Fruit fly (Drosophila melanogaster) whole organism, embryonic: ENCODE measurements around the gene CG14194.

Experiments used
- Abd-B ChIP-seq: fragments of 200-800 bp; sonication (Bioruptor generic); optimal IDR thresholded peaks from 2 replicates; lab custom pipeline; 2018; ENCODE audit warnings: missing biosample characterization, mild to moderate bottlenecking, missing genetic modification characterization, moderate library complexity
- Antp ChIP-seq: fragments of 200-800 bp; sonication (Bioruptor generic); optimal IDR thresholded peaks from 3 replicates; lab custom pipeline; 2016; ENCODE audit warnings: missing biosample characterization, missing genetic modification characterization
- Atf-2 ChIP-seq: fragments of 200-800 bp; sonication (Bioruptor generic); optimal IDR thresholded peaks from 2 replicates; lab custom pipeline; 2016; ENCODE audit warnings: missing biosample characterization, missing genetic modification characterization
- Atf6 ChIP-seq: fragments of 200-800 bp; sonication (Bioruptor generic); IDR thresholded peaks from 2 replicates; pipeline ENCODE4 v1.3.6; 2022; ENCODE audit warnings: missing biosample characterization, missing genetic modification characterization
- Awh ChIP-seq: fragments of 200-800 bp; sonication (Bioruptor generic); IDR thresholded peaks from 2 replicates; pipeline ENCODE4, ENCODE4 v1.3.6; 2022; ENCODE audit warnings: missing biosample characterization, missing genetic modification characterization
- Blimp-1 ChIP-seq: fragments of 200-800 bp; sonication (Bioruptor generic); optimal IDR thresholded peaks from 3 replicates; lab custom pipeline; 2018; ENCODE audit warnings: missing biosample characterization, missing genetic modification characterization, mild to moderate bottlenecking, moderate library complexity, missing genetic modification reagents
- CG11560 ChIP-seq: fragments of 200-800 bp; sonication (Bioruptor generic); IDR thresholded peaks from 3 replicates; pipeline ENCODE4 v1.3.6; 2022; ENCODE audit warnings: missing biosample characterization, missing genetic modification characterization
- CG11695 ChIP-seq: fragments of 200-800 bp; sonication (Bioruptor generic); IDR thresholded peaks from 3 replicates; pipeline ENCODE4 v1.3.6; 2022; ENCODE audit warnings: missing biosample characterization, missing genetic modification characterization
- CG13775 ChIP-seq: fragments of 200-800 bp; sonication (Bioruptor generic); optimal IDR thresholded peaks from 3 replicates; lab custom pipeline; 2017; ENCODE audit warnings: missing biosample characterization, mild to moderate bottlenecking, missing genetic modification characterization
- CG14965 ChIP-seq: fragments of 200-800 bp; sonication (Bioruptor generic); optimal IDR thresholded peaks from 2 replicates; lab custom pipeline; 2016; ENCODE audit warnings: missing biosample characterization, missing genetic modification characterization, borderline replicate concordance
- CG17328 ChIP-seq: fragments of 200-800 bp; sonication (Bioruptor generic); IDR thresholded peaks from 2 replicates; pipeline ENCODE4 v1.3.6; 2022; ENCODE audit warnings: missing biosample characterization, missing genetic modification characterization
- CG17385 ChIP-seq: fragments of 200-800 bp; sonication (Bioruptor generic); optimal IDR thresholded peaks from 3 replicates; lab custom pipeline; 2018; ENCODE audit warnings: missing biosample characterization, mild to moderate bottlenecking, missing genetic modification characterization
- CG17829 ChIP-seq: fragments of 200-800 bp; optimal IDR thresholded peaks from 2 replicates; lab custom pipeline; 2019; ENCODE audit warnings: missing biosample characterization, mild to moderate bottlenecking, missing genetic modification characterization, moderate library complexity
- CG2120 ChIP-seq: fragments of 200-800 bp; sonication (Bioruptor generic); optimal IDR thresholded peaks from 3 replicates; lab custom pipeline; 2016; ENCODE audit warnings: missing biosample characterization, missing genetic modification characterization
- CG2199 ChIP-seq: fragments of 200-800 bp; sonication (Bioruptor generic); IDR thresholded peaks from 3 replicates; pipeline ENCODE4 v1.3.6; 2022; ENCODE audit warnings: missing biosample characterization, missing genetic modification characterization
- CG2889 ChIP-seq: fragments of 200-800 bp; sonication (Bioruptor generic); IDR thresholded peaks from 3 replicates; pipeline ENCODE4 v1.3.6; 2022; ENCODE audit warnings: missing biosample characterization, missing genetic modification characterization
- CG7928 ChIP-seq: fragments of 200-800 bp; sonication (Bioruptor generic); optimal IDR thresholded peaks from 2 replicates; lab custom pipeline; 2017; ENCODE audit warnings: missing biosample characterization, mild to moderate bottlenecking, missing genetic modification characterization
- CG7963 ChIP-seq: fragments of 200-800 bp; sonication (Bioruptor generic); IDR thresholded peaks from 3 replicates; pipeline ENCODE4 v1.3.6; 2022; ENCODE audit warnings: missing biosample characterization, missing genetic modification characterization; ENCODE audit not compliant: partially characterized antibody
- Chrac-16 ChIP-seq: fragments of 200-800 bp; sonication (Bioruptor generic); optimal IDR thresholded peaks from 3 replicates; lab custom pipeline; 2016; ENCODE audit warnings: missing biosample characterization, missing genetic modification characterization
- D19B ChIP-seq: fragments of 200-800 bp; sonication (Bioruptor generic); optimal IDR thresholded peaks from 2 replicates; lab custom pipeline; 2017; ENCODE audit warnings: missing biosample characterization, mild to moderate bottlenecking, missing genetic modification characterization
- Doc3 ChIP-seq: fragments of 200-800 bp; sonication (Bioruptor generic); IDR thresholded peaks from 3 replicates; pipeline ENCODE4 v1.3.6; 2022; ENCODE audit warnings: missing biosample characterization, missing genetic modification characterization; ENCODE audit not compliant: partially characterized antibody
- Dp ChIP-seq: fragments of 200-800 bp; sonication (Bioruptor generic); optimal IDR thresholded peaks from 2 replicates; lab custom pipeline; 2018; ENCODE audit warnings: missing biosample characterization, mild to moderate bottlenecking, missing genetic modification characterization, moderate library complexity
- E2f1 ChIP-seq: fragments of 200-800 bp; sonication (Bioruptor generic); IDR thresholded peaks from 2 replicates; pipeline ENCODE4 v1.3.6; 2022; ENCODE audit warnings: missing biosample characterization, missing genetic modification characterization
- ERR ChIP-seq: fragments of 200-800 bp; sonication (Bioruptor generic); optimal IDR thresholded peaks from 2 replicates; lab custom pipeline; 2016; ENCODE audit warnings: missing biosample characterization, missing genetic modification characterization
- Elba2 ChIP-seq: fragments of 200-800 bp; sonication (Bioruptor generic); optimal IDR thresholded peaks from 3 replicates; lab custom pipeline; 2016; ENCODE audit warnings: missing biosample characterization, missing genetic modification characterization
- HHEX ChIP-seq: fragments of 200-800 bp; sonication (Bioruptor generic); optimal IDR thresholded peaks from 3 replicates; lab custom pipeline; 2017; ENCODE audit warnings: missing biosample characterization, mild to moderate bottlenecking, missing genetic modification characterization, missing genetic modification reagents
- HLH4C ChIP-seq: fragments of 200-800 bp; sonication (Bioruptor generic); IDR thresholded peaks from 3 replicates; pipeline ENCODE4 v1.3.6; 2022; ENCODE audit warnings: missing biosample characterization, missing genetic modification characterization; ENCODE audit not compliant: partially characterized antibody
- Max ChIP-seq: fragments of 200-800 bp; sonication (Bioruptor generic); optimal IDR thresholded peaks from 2 replicates; lab custom pipeline; 2016; ENCODE audit warnings: missing biosample characterization, mild to moderate bottlenecking, missing genetic modification characterization
- Meics ChIP-seq: fragments of 200-800 bp; sonication (Bioruptor generic); optimal IDR thresholded peaks from 2 replicates; lab custom pipeline; 2017; ENCODE audit warnings: missing biosample characterization, mild to moderate bottlenecking, missing genetic modification characterization
- Optix ChIP-seq: fragments of 200-800 bp; sonication (Bioruptor generic); IDR thresholded peaks from 3 replicates; pipeline ENCODE4 v1.3.6; 2022; ENCODE audit warnings: missing biosample characterization, missing genetic modification characterization
- Tbp ChIP-seq: fragments of >200 bp; optimal IDR thresholded peaks from 2 replicates; lab custom pipeline; 2018; ENCODE audit warnings: missing biosample characterization, missing genetic modification characterization
- corto ChIP-seq: fragments of 200-800 bp; sonication (Bioruptor generic); optimal IDR thresholded peaks from 2 replicates; lab custom pipeline; 2016; ENCODE audit warnings: missing biosample characterization, mild to moderate bottlenecking, missing genetic modification characterization, moderate library complexity
- da ChIP-seq: fragments of 200-800 bp; sonication (Bioruptor generic); optimal IDR thresholded peaks from 2 replicates; lab custom pipeline; 2016; ENCODE audit warnings: missing biosample characterization, missing genetic modification characterization
- dm ChIP-seq: fragments of 200-800 bp; sonication (Bioruptor generic); optimal IDR thresholded peaks from 3 replicates; lab custom pipeline; 2016; ENCODE audit warnings: missing biosample characterization, missing genetic modification characterization
- emc ChIP-seq: fragments of 200-800 bp; sonication (Bioruptor generic); optimal IDR thresholded peaks from 2 replicates; lab custom pipeline; 2016; ENCODE audit warnings: missing biosample characterization, missing genetic modification characterization
- fu2 ChIP-seq: fragments of 200-800 bp; sonication (Bioruptor generic); optimal IDR thresholded peaks from 2 replicates; lab custom pipeline; 2016; ENCODE audit warnings: missing biosample characterization, missing genetic modification characterization
- gro ChIP-seq: fragments of 200-800 bp; sonication (Bioruptor generic); optimal IDR thresholded peaks from 2 replicates; lab custom pipeline; 2016; ENCODE audit warnings: missing biosample characterization, missing genetic modification characterization
- her ChIP-seq: fragments of 200-800 bp; sonication (Bioruptor generic); optimal IDR thresholded peaks from 2 replicates; lab custom pipeline; 2016; ENCODE audit warnings: missing biosample characterization, missing genetic modification characterization
- jumu ChIP-seq: fragments of 200-800 bp; sonication (Bioruptor generic); optimal IDR thresholded peaks from 3 replicates; lab custom pipeline; 2016; ENCODE audit warnings: missing biosample characterization, missing genetic modification characterization
- kay ChIP-seq: fragments of 200-800 bp; sonication (Bioruptor generic); optimal IDR thresholded peaks from 2 replicates; lab custom pipeline; 2016; ENCODE audit warnings: missing biosample characterization, missing genetic modification characterization
- lab ChIP-seq: fragments of 200-800 bp; sonication (Bioruptor generic); optimal IDR thresholded peaks from 3 replicates; lab custom pipeline; 2017; ENCODE audit warnings: missing biosample characterization, missing genetic modification characterization, mild to moderate bottlenecking, moderate library complexity, missing genetic modification reagents
- luna ChIP-seq: fragments of 200-800 bp; sonication (Bioruptor generic); optimal IDR thresholded peaks from 2 replicates; lab custom pipeline; 2016; ENCODE audit warnings: missing biosample characterization, missing genetic modification characterization
- nmo ChIP-seq: fragments of 200-800 bp; sonication (Bioruptor generic); optimal IDR thresholded peaks from 2 replicates; lab custom pipeline; 2018; ENCODE audit warnings: missing biosample characterization, mild to moderate bottlenecking, missing genetic modification characterization, moderate library complexity
- psq ChIP-seq: fragments of 200-800 bp; sonication (Bioruptor generic); optimal IDR thresholded peaks from 2 replicates; lab custom pipeline; 2017; ENCODE audit warnings: missing biosample characterization, missing genetic modification characterization
- sc ChIP-seq, 3 experiments: fragments of >200 bp in 2 of 3; fragments of 200-800 bp in 1 of 3; sonication (Bioruptor generic) in 1 of 3; optimal IDR thresholded peaks; 2 replicates in 2 of 3; 3 replicates in 1 of 3; lab custom pipeline; 2017; ENCODE audit warnings: mild to moderate bottlenecking in 1 of 3, missing biosample characterization in 1 of 3, missing genetic modification characterization in 1 of 3, missing genetic modification reagents in 1 of 3
- shn ChIP-seq: fragments of 200-800 bp; sonication (Bioruptor generic); optimal IDR thresholded peaks from 3 replicates; lab custom pipeline; 2016; ENCODE audit warnings: missing biosample characterization, missing genetic modification characterization
- sisA ChIP-seq: fragments of 200-800 bp; sonication (Bioruptor generic); IDR thresholded peaks from 2 replicates; pipeline ENCODE4 v1.3.6; 2022; ENCODE audit warnings: missing biosample characterization, missing genetic modification characterization
- sr ChIP-seq: fragments of 200-800 bp; sonication (Bioruptor generic); IDR thresholded peaks from 3 replicates; pipeline ENCODE4 v1.3.6; 2022; ENCODE audit warnings: missing biosample characterization, missing genetic modification characterization
- twi ChIP-seq: fragments of 200-800 bp; optimal IDR thresholded peaks from 2 replicates; lab custom pipeline; 2019; ENCODE audit warnings: missing biosample characterization, mild to moderate bottlenecking, missing genetic modification characterization, moderate library complexity
- zen ChIP-seq: fragments of 200-800 bp; sonication (Bioruptor generic); optimal IDR thresholded peaks from 3 replicates; lab custom pipeline; 2018; ENCODE audit warnings: missing biosample characterization, mild to moderate bottlenecking, missing genetic modification characterization, moderate library complexity

CG14194 gene

dm6 chrX:19179696-19180255 is 13.6 kb upstream of the CG14194 start, which contains the start of the genes CG7556 and CG7453 (continued):
- TF ChIP-seq CG7963 (GFP tag; lab: Robert Waterston, UW) (no peak), Atf6 (GFP tag; lab: Robert Waterston, UW) (peak; percentile 66), Dp (GFP tag; lab: Kevin White, UChicago) (peak; percentile 14), her (GFP tag; lab: Kevin White, UChicago) (peak; percentile 40), Chrac-16 (peak; percentile 82), D19B (peak; percentile 39), CG17385 (GFP tag; lab: Kevin White, UChicago) (peak; percentile 63), CG11695 (GFP tag; lab: Robert Waterston, UW) (peak; percentile 38; the same call in 1 of the 3 replicates), Meics (GFP tag; lab: Kevin White, UChicago) (peak; percentile 73), Blimp-1 (GFP tag; lab: Kevin White, UChicago) (peak; percentile 61), E2f1 (GFP tag; lab: Robert Waterston, UW) (peak; percentile 51; the same call in 1 of the 2 replicates), Max (GFP tag; lab: Kevin White, UChicago) (peak; percentile 83), dm (GFP tag; lab: Kevin White, UChicago) (peak; percentile 79), sr (peak; percentile 78), sc (optimal IDR thresholded peaks at IDR 0.05; lab: Kevin White, UChicago) (no peak), sc (GFP tag; optimal IDR thresholded peaks at IDR 0.05; lab: Kevin White, UChicago) (peak; percentile 46), Atf-2 (peak; percentile 72), nmo (GFP tag; lab: Kevin White, UChicago) (peak; percentile 80), Optix (no peak), CG13775 (peak; percentile 83), kay (GFP tag; lab: Kevin White, UChicago) (peak; percentile 60), psq (peak; percentile 29), jumu (peak; percentile 75), HLH4C (GFP tag; lab: Robert Waterston, UW) (no peak), CG11560 (tag; lab: Robert Waterston, UW) (peak; percentile 31; the same call in 1 of the 3 replicates), HHEX (GFP tag; lab: Kevin White, UChicago) (peak; percentile 37), Tbp (GFP tag; lab: Kevin White, UChicago) (no peak), lab (GFP tag; lab: Kevin White, UChicago) (peak; percentile 74), CG7928 (peak; percentile 32), CG2199 (GFP tag; lab: Robert Waterston, UW) (no peak), Antp (peak; percentile 59), luna (GFP tag; lab: Kevin White, UChicago) (peak; percentile 25), emc (peak; percentile 57), CG17829 (tag; lab: Kevin White, UChicago) (peak; percentile 65), CG2120 (GFP tag; lab: Kevin White, UChicago) (peak; percentile 89), Doc3 (GFP tag; lab: Robert Waterston, UW) (no peak), da (GFP tag; lab: Kevin White, UChicago) (peak; percentile 35), zen (tag; lab: Kevin White, UChicago) (peak; percentile 22), gro (peak; percentile 66), Awh (GFP tag; lab: Robert Waterston, UW) (no peak), Elba2 (GFP tag; lab: Kevin White, UChicago) (no peak), CG14965 (GFP tag; lab: Kevin White, UChicago) (no peak), fu2 (GFP tag; lab: Kevin White, UChicago) (peak; percentile 79), Abd-B (peak; percentile 76), sisA (GFP tag; lab: Robert Waterston, UW) (peak; percentile 54; the same call in 1 of the 2 replicates), CG17328 (0 out of 2 replicates have a peak, but pooled peaks have one; percentile 27), twi (tag; lab: Kevin White, UChicago) (peak; percentile 49), CG2889 (GFP tag; lab: Robert Waterston, UW) (0 out of 3 replicates have a peak, but pooled peaks have one; percentile 54), ERR (GFP tag; lab: Kevin White, UChicago) (no peak), shn (GFP tag; lab: Kevin White, UChicago) (peak; percentile 82), corto (GFP tag; lab: Kevin White, UChicago) (no peak)
